Fruit fly (Drosophila melanogaster): ENCODE measurements around the gene CG31195.

Gene CG31195

dm6 chr3R:20762175-20762795, at the start of gene CG31195:
CG31195 (minus strand) TSS chr3R:20762369.
- TF ChIP-seq HLH106 (tag; optimal IDR thresholded peaks at IDR 0.05) (no peak), OdsH (GFP tag; optimal IDR thresholded peaks at IDR 0.05) (no peak), lola (GFP tag; optimal IDR thresholded peaks at IDR 0.05) (no peak), GATAd (GFP tag; optimal IDR thresholded peaks at IDR 0.05) (no peak), usp (GFP tag; optimal IDR thresholded peaks at IDR 0.05) (no peak), CG32264 (GFP tag; optimal IDR thresholded peaks at IDR 0.05) (no peak), Hr83 (GFP tag; optimal IDR thresholded peaks at IDR 0.05; ENCODE audit: poor library complexity, severe bottlenecking) (peak; percentile 56), Vsx2 (GFP tag; optimal IDR thresholded peaks at IDR 0.05; ENCODE audit: partially characterized antibody) (no peak), Dfd (GFP tag; optimal IDR thresholded peaks at IDR 0.05) (no peak), N (GFP tag; optimal IDR thresholded peaks at IDR 0.05) (no peak), dsf (GFP tag; optimal IDR thresholded peaks at IDR 0.05; ENCODE audit: borderline replicate concordance) (no peak), Rel (GFP tag; optimal IDR thresholded peaks at IDR 0.05) (no peak), Rel (tag; optimal IDR thresholded peaks at IDR 0.05) (no peak), h (GFP tag; optimal IDR thresholded peaks at IDR 0.05) (no peak), sage (GFP tag; optimal IDR thresholded peaks at IDR 0.05) (no peak), Hnf4 (GFP tag; optimal IDR thresholded peaks at IDR 0.05) (peak; percentile 16), brk (GFP tag; optimal IDR thresholded peaks at IDR 0.05) (no peak), Dif (GFP tag; optimal IDR thresholded peaks at IDR 0.05; ENCODE audit: partially characterized antibody) (no peak), Jra (GFP tag; optimal IDR thresholded peaks at IDR 0.05) (peak; percentile 12), Hr78 (GFP tag; optimal IDR thresholded peaks at IDR 0.05) (no peak), woc (GFP tag; optimal IDR thresholded peaks at IDR 0.05) (peak; percentile 52), foxo (GFP tag; optimal IDR thresholded peaks at IDR 0.05) (peak in 1 of 2 experiments; percentile 45), dmrt93B (GFP tag; optimal IDR thresholded peaks at IDR 0.05) (no peak), Myc (optimal IDR thresholded peaks at IDR 0.05) (no peak), psq (GFP tag; optimal IDR thresholded peaks at IDR 0.05) (no peak), rgr (GFP tag; optimal IDR thresholded peaks at IDR 0.05) (peak; percentile 17), fru (GFP tag; optimal IDR thresholded peaks at IDR 0.05) (no peak)

dm6 chr3R:20802253-20802652, 40.1 kb upstream of the CG31195 start:
- TF ChIP-seq Jra (GFP tag; optimal IDR thresholded peaks at IDR 0.05) (no peak), Dfd (GFP tag; optimal IDR thresholded peaks at IDR 0.05) (peak; percentile 98)

dm6 chr3R:20796949-20797348, 34.8 kb upstream of the CG31195 start:
- no peak for TF ChIP-seq dsf (GFP tag; optimal IDR thresholded peaks at IDR 0.05; ENCODE audit: borderline replicate concordance)
- no peak for TF ChIP-seq Mio (GFP tag; optimal IDR thresholded peaks at IDR 0.05)
- TF ChIP-seq Rel (GFP tag; optimal IDR thresholded peaks at IDR 0.05) = no peak
- no peak for TF ChIP-seq Rel (tag; optimal IDR thresholded peaks at IDR 0.05)
- TF ChIP-seq foxo (GFP tag; optimal IDR thresholded peaks at IDR 0.05) = no peak
- TF ChIP-seq sv (GFP tag; optimal IDR thresholded peaks at IDR 0.05) = no peak
- no peak for TF ChIP-seq N (GFP tag; optimal IDR thresholded peaks at IDR 0.05)
- no peak for TF ChIP-seq Hr78 (GFP tag; optimal IDR thresholded peaks at IDR 0.05)
- TF ChIP-seq dl (GFP tag; optimal IDR thresholded peaks at IDR 0.05; ENCODE audit: insufficient read depth in 1 of 2, partially characterized antibody in 2 of 2) = no peak
- no peak for TF ChIP-seq tai (GFP tag; optimal IDR thresholded peaks at IDR 0.05)
- no peak for TF ChIP-seq HLH106 (tag; optimal IDR thresholded peaks at IDR 0.05)
- no peak for TF ChIP-seq GATAd (GFP tag; optimal IDR thresholded peaks at IDR 0.05)
- no peak for TF ChIP-seq Sp1 (GFP tag; optimal IDR thresholded peaks at IDR 0.05)
- TF ChIP-seq CrebA (GFP tag; optimal IDR thresholded peaks at IDR 0.05; ENCODE audit: borderline replicate concordance) = no peak
- no peak for TF ChIP-seq Abd-B (GFP tag; optimal IDR thresholded peaks at IDR 0.05)

dm6 chr3R:20791212-20791789, 29.1 kb upstream of the CG31195 start:
- TF ChIP-seq psq (GFP tag; optimal IDR thresholded peaks at IDR 0.05) = peak; percentile 82
- no peak for TF ChIP-seq brk (GFP tag; optimal IDR thresholded peaks at IDR 0.05)
- no peak for TF ChIP-seq foxo (GFP tag; optimal IDR thresholded peaks at IDR 0.05)
- TF ChIP-seq woc (GFP tag; optimal IDR thresholded peaks at IDR 0.05) = no peak
- no peak for TF ChIP-seq Hr83 (GFP tag; optimal IDR thresholded peaks at IDR 0.05; ENCODE audit: poor library complexity, severe bottlenecking)
- TF ChIP-seq Hnf4 (GFP tag; optimal IDR thresholded peaks at IDR 0.05) = no peak
- TF ChIP-seq HLH106 (tag; optimal IDR thresholded peaks at IDR 0.05) = no peak
- TF ChIP-seq Vsx2 (GFP tag; optimal IDR thresholded peaks at IDR 0.05; ENCODE audit: partially characterized antibody) = no peak
